Fruit fly (Drosophila melanogaster): Measurements from ENCODE around the gene CG33285.

Gene CG33285

dm6 chr3L:21058651-21059050 is 30.1 kb downstream of the CG33285 start (continued):
- TF ChIP-seq CHES-1-like (GFP tag; optimal IDR thresholded peaks at IDR 0.05) (no peak), scrt (GFP tag; optimal IDR thresholded peaks at IDR 0.05) (no peak), CG1529 (GFP tag; optimal IDR thresholded peaks at IDR 0.05) (no peak), tap (tag; optimal IDR thresholded peaks at IDR 0.05) (peak; percentile 33), vvl (GFP tag; IDR thresholded peaks at IDR 0.05) (peak; percentile 62; the same call in 1 of the 2 replicates), Meics (GFP tag; optimal IDR thresholded peaks at IDR 0.05) (no peak), ara (GFP tag; IDR thresholded peaks at IDR 0.05) (no peak), mam (GFP tag; optimal IDR thresholded peaks at IDR 0.05) (no peak), TFAM (GFP tag; optimal IDR thresholded peaks at IDR 0.05) (no peak), CG9817 (tag; optimal IDR thresholded peaks at IDR 0.05) (no peak), pan (optimal IDR thresholded peaks at IDR 0.05) (no peak), pan (GFP tag; optimal IDR thresholded peaks at IDR 0.05 in 1 of 2, IDR thresholded peaks at IDR 0.05 in 1 of 2) (peak in 1 of 2 experiments; percentile 37), lola (GFP tag; optimal IDR thresholded peaks at IDR 0.05) (no peak), rib (GFP tag; IDR thresholded peaks at IDR 0.05) (peak; percentile 63; the same call in 1 of the 2 replicates), onecut (GFP tag; IDR thresholded peaks at IDR 0.05) (peak; percentile 24; the same call in 1 of the 2 replicates), CG13287 (GFP tag; IDR thresholded peaks at IDR 0.05; ENCODE audit: partially characterized antibody) (peak; percentile 52; the same call in 1 of the 2 replicates), CG12104 (GFP tag; optimal IDR thresholded peaks at IDR 0.05) (no peak), Bteb2 (GFP tag; optimal IDR thresholded peaks at IDR 0.05) (no peak), tna (GFP tag; IDR thresholded peaks at IDR 0.05; ENCODE audit: partially characterized antibody) (peak; percentile 14; the same call in 1 of the 2 replicates), jing (GFP tag; optimal IDR thresholded peaks at IDR 0.05) (no peak), BtbVII (GFP tag; optimal IDR thresholded peaks at IDR 0.05) (peak; percentile 30), CG34376 (GFP tag; optimal IDR thresholded peaks at IDR 0.05) (peak; percentile 50), CG9727 (GFP tag; optimal IDR thresholded peaks at IDR 0.05) (no peak), HLH3B (GFP tag; IDR thresholded peaks at IDR 0.05) (no peak; the same call in 1 of the 2 replicates), CG16813 (GFP tag; IDR thresholded peaks at IDR 0.05; ENCODE audit: partially characterized antibody) (no peak), CG6175 (GFP tag; IDR thresholded peaks at IDR 0.05) (0 out of 3 replicates have a peak, but pooled peaks have one; percentile 9), Ravus (GFP tag; IDR thresholded peaks at IDR 0.05) (no peak), Spps (tag; optimal IDR thresholded peaks at IDR 0.05) (no peak), dm (GFP tag; optimal IDR thresholded peaks at IDR 0.05) (no peak), CG7928 (GFP tag; optimal IDR thresholded peaks at IDR 0.05) (no peak), Deaf1 (tag; optimal IDR thresholded peaks at IDR 0.05) (peak; percentile 56), cg (GFP tag; optimal IDR thresholded peaks at IDR 0.05) (peak; percentile 82), Antp (GFP tag; optimal IDR thresholded peaks at IDR 0.05) (no peak), yki (optimal IDR thresholded peaks at IDR 0.05) (peak; percentile 9), CG18262 (tag; optimal IDR thresholded peaks at IDR 0.05) (no peak), CG14860 (GFP tag; IDR thresholded peaks at IDR 0.05; ENCODE audit: partially characterized antibody) (no peak), CG2116 (GFP tag; optimal IDR thresholded peaks at IDR 0.05) (no peak), sug (tag; optimal IDR thresholded peaks at IDR 0.05) (peak; percentile 35), sob (GFP tag; IDR thresholded peaks at IDR 0.05) (peak; percentile 47; the same call in 1 of the 2 replicates), Aef1 (GFP tag; IDR thresholded peaks at IDR 0.05) (peak; percentile 47; the same call in 2 of the 3 replicates), sens (GFP tag) (peak; percentile 74), CG14965 (GFP tag; optimal IDR thresholded peaks at IDR 0.05; ENCODE audit: borderline replicate concordance) (no peak), chinmo (GFP tag; IDR thresholded peaks at IDR 0.05; ENCODE audit: partially characterized antibody) (peak; percentile 98), repo (GFP tag; optimal IDR thresholded peaks at IDR 0.05) (no peak), HLH4C (GFP tag; IDR thresholded peaks at IDR 0.05; ENCODE audit: partially characterized antibody) (no peak), CG8388 (GFP tag; optimal IDR thresholded peaks at IDR 0.05) (no peak), Taf1 (GFP tag; IDR thresholded peaks at IDR 0.05) (0 out of 2 replicates have a peak, but pooled peaks have one; percentile 14), Hmr (GFP tag; optimal IDR thresholded peaks at IDR 0.05) (peak; percentile 29), Optix (GFP tag; IDR thresholded peaks at IDR 0.05) (no peak), bbx (GFP tag; IDR thresholded peaks at IDR 0.05; ENCODE audit: partially characterized antibody) (peak; percentile 17; the same call in 1 of the 2 replicates)

Data from whole organism, embryonic.